Fruit fly (Drosophila melanogaster) whole organism, embryonic: ENCODE results near the gene RpS7.

ENCODE experiments used
- Hr78 ChIP-seq, 2 experiments: fragments of 200-800 bp in 1 of 2; fragments of >200 bp in 1 of 2; sonication (Bioruptor generic) in 1 of 2; optimal IDR thresholded peaks; 2 replicates each; lab custom pipeline; 2017 to 2019; ENCODE audit warnings: missing biosample characterization in 2 of 2, missing genetic modification characterization in 2 of 2, mild to moderate bottlenecking in 1 of 2, moderate library complexity in 1 of 2
- zen2 ChIP-seq: fragments of 200-800 bp; sonication (Bioruptor generic); IDR thresholded peaks from 3 replicates; pipeline ENCODE4 v1.3.6; 2022; ENCODE audit warnings: missing biosample characterization, missing genetic modification characterization; ENCODE audit not compliant: partially characterized antibody

DNA sequence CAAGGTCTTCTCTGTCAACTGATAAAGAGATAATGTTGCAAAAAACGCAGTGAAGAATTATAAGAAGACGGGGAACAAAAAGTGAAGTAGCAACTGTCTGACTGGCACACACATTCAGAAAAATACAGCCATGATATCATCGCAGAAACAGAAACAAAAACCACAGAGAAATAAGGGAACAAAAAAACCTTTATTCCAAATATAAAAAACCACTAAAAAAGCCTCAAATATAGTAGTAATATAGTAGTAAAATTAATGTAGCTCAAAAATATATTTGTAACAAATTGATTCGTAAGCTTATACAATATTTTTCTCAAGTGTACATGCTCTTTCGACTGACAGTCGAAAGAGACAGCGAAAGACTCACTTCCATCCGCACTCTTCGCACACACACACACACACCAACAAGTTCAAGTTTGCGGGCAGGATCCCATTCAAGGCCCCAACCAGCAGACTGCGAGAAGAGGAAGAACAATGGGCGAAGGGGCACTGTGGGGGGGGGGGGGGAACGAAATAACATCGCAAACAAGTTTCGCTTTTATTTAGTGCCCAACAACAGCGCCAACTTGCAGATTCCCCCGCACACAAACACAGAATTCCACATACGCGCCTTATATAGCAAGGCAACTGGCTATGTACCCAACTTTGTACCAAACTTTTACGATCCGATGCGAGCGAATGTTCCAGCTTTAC lies 49.6 kb upstream of the RpS7 start:
- TF ChIP-seq Hr78 (GFP tag; optimal IDR thresholded peaks at IDR 0.05; lab: Kevin White, UChicago) (no peak), zen2 (GFP tag; lab: Robert Waterston, UW) (no peak)
